Fruit fly (Drosophila melanogaster) ovary, adult (tissue): Measurements from ENCODE around the gene CG15385.

Experiments used
- CG17801 ChIP-seq: fragments of 200-800 bp; optimal IDR thresholded peaks from 2 replicates; lab custom pipeline; 2019; ENCODE audit warnings: missing biosample characterization, mild to moderate bottlenecking, missing genetic modification characterization, moderate library complexity; ENCODE audit not compliant: partially characterized antibody

Gene CG15385

DNA sequence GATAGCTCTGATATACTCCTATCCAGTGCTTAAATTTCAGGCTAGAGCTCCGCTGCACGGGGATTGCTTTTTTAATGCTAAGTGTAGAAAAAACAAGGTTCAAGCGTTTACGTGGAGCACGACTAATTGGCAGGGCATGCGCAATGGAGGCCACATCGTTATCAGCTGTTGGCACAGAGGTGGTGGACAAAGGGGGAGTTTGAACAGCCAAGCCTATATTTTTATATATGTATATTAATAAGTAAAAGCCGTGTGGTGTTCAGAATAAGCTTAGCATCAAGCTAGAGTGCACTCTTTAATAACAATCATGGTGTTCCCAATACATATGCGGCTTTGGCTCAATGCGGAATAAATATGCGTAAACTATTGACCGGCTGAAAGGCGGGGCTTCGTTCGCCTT lies at the start of gene CG15385:
Gene CG15385 (minus strand): TSS at position 94 of the 400 bp plus-strand sequence.
- no peak for TF ChIP-seq CG17801 (GFP tag; lab: Kevin White, UChicago)

DNA sequence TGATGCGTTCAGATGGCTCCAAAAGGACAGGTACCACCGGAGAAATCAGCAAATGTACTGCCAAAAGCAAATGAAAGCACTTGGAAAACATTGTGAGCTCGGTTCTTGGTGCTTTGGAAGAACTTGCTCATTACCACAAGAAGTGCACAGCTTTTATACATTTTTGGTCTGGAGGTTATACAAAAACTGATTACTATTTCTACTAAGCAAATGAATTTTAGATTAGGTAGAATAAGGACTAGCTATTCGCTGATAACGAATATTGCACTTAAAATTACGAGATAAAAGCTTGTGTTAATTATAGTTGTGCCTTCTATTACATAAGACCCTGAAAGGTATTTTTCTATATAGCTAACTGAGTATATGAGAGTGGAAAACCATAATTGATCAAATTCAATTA lies 42.6 kb upstream of the CG15385 start, which contains the start of gene Send1:
Gene Send1 (minus strand): TSS at position 101 of the 400 bp plus-strand sequence.
- no peak for TF ChIP-seq CG17801 (GFP tag; lab: Kevin White, UChicago)

DNA sequence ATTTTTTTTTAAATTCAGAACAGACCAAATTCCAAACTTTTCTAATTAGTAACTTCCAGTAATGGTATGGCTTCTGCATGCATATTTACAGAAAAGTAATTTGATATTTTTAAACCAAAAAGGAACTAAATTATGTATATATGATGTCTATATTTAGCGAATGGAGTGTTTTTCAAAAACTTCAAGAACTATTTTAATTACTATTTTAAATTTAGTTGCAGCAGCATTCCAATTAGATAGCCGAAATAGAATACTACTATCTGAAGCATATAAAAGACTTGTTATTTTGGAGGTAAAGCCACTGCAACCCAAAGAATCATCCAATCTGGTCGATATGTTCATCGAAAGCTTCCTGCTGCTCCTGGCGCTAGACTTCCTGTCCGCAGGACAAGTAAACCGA lies 40.4 kb upstream of the CG15385 start, which contains the start of gene CG17234:
Gene CG17234 (plus strand): TSS at position 301 of the 400 bp plus-strand sequence.
- TF ChIP-seq CG17801 (GFP tag; lab: Kevin White, UChicago) = no peak

DNA sequence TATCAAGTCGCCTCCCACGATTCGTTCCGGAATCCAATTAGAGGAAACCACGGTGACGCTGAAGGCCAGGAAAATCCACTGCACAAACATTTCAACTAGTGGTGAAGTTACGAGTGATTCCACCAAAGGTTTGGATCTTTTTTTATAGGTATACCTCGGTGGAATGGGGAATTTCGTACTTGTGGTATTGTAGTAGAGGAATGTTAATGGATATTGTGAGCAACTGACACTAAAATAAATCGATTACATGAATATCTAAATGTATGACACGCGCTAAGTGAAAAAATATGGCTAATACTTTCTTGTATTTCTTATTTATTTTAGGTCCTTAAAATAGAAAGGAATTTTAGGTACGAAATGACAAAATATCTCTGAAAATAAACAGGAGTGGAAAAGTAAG lies 39.9 kb upstream of the CG15385 start, which contains the start of gene CG17239:
Gene CG17239 (minus strand): TSS at position 101 of the 400 bp plus-strand sequence.
- TF ChIP-seq CG17801 (GFP tag; lab: Kevin White, UChicago) = no peak

DNA sequence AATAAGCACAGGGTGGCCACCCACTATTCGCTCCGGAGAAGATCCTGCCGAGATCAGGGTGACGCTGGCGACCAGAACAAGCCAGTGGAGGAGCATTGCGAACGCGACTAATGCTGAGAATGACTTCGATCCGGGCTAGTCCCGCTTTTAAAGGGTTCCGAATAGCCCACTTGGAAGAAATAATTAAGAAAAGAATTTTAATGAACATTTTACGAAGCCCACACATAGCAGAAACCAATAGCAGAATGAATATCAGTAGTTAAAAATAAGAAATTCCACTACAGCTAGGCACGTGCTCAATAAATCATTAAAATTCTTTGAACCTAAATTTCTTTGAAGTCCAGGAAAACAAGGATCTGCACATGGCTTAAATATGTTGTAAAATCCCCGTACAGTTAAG lies 38.8 kb upstream of the CG15385 start, which contains the start of gene Ser12:
Gene Ser12 (minus strand): TSS at position 101 of the 400 bp plus-strand sequence.
- no peak for TF ChIP-seq CG17801 (GFP tag; lab: Kevin White, UChicago)

DNA sequence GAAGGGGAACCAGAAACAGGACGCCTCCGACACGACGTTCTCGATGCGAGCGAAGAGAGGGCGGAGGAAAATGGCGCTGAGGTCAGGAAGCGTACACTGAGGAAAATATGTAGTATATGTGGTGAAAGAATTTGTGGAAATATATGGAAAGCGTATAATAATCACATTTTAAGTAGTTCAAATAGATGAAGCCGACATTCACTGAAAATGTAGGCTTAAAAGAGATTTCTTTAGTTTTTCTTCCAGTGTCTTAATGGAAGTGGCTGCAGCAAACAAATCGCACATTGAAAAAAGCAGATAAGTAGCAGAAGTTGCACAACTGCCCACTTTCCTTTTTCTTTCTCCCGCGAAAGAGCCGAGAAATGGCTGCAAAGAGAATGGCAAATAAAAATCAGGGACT lies 37.2 kb upstream of the CG15385 start:
- TF ChIP-seq CG17801 (GFP tag; lab: Kevin White, UChicago) = no peak

DNA sequence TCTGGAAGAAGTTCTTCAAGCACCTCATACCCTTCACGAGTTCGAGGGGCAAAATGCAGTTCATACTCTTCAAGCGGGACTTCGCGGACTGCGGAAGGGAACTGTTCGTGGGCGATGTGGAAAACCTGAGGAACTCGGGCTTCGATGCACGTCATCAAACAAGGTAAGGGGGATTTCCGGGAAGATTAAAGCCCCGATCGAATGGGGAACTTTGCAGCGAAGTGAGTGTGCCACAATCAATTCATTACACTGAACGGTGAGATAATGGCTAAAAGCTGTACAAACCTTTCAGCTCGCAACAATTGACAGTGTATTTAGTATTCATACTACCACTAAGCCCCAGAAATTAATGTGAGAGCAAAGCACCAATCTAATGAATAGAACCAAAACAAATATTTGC lies 30.4 kb upstream of the CG15385 start:
- TF ChIP-seq CG17801 (GFP tag; lab: Kevin White, UChicago) = no peak

DNA sequence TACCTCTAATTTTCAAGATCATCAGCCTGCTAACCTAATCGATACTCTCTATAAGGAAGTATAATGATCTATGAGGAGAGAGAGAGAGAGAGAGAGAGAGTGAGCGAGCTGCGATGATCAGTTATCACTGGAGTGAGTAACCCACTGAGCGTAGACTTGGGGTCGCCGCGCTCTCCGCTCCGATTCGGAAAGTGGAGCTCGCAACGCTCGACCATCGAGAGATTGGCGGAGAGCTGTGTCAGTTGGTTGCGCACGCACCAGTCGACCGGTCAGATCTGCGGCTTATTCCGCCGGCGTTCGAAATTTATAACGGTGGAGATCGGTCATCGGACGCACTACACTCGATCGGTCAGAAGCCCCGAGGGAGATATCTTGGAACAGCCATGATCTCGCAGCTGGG lies 29.8 kb upstream of the CG15385 start, which contains the start of gene CG4267:
Gene CG4267 (plus strand): TSS at position 240 of the 400 bp plus-strand sequence.
- peak; percentile 15 for TF ChIP-seq CG17801 (GFP tag; lab: Kevin White, UChicago)

DNA sequence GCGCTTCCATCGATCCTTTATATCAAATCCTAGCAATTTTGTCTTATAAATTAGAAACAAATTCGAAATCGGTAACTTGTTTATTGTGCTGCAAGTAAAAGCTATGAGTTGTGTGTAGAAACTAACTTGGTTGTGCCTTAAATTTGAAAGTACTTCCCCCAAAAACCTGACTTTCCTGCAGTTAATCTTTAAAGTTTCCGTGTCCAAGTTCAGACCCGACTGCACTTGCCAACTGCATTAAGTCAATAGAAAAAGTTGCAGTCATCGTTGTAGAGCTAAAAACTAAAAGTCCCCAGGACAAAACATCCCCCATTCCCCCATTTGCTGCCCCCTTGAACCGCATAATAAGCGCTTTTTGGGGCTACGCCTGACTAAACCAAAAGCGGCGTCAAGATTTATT lies 28.1 kb upstream of the CG15385 start, which contains the start of gene Tengl1:
Gene Tengl1 (minus strand): TSS at position 101 of the 400 bp plus-strand sequence.
- no peak for TF ChIP-seq CG17801 (GFP tag; lab: Kevin White, UChicago)

DNA sequence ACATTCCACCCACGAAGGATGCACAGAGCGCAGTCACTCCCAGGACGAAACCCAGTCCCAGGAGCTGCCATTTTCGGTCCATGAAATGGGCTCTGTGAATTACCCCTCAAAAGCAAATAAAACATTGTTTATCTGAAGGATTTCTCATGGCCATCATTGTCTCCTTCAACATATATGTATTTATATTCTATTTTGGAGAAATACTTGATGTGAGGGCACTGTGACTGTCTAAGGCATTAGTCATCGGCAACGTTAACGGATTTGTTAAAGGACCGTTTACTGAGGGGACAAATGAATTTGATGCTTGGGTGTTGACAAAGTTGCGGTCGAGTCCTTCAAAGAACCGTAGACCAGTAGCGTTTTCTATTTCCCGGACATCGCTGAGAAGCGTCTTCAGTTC lies 26.9 kb upstream of the CG15385 start, which contains the start of gene Tengl2:
Gene Tengl2 (minus strand): TSS at position 101 of the 400 bp plus-strand sequence.
- no peak for TF ChIP-seq CG17801 (GFP tag; lab: Kevin White, UChicago)

DNA sequence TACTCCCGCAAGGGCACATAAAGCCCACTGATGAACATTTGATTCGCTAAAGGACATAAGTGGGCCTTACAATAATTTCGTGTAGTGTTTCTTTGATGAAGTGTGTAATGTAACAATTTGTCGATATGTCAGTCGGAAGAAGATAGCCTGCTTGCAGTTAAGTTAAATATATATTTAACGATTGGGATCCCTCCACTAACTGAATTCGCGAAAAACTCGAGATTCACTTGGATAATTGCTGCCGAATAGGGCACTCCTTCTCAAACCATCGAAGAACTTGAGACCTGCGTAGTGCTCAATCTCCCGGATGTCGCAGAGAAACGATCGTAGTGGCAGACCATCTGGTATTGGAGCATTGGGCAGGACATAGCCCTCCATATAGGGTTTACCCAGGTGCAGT lies 25.8 kb upstream of the CG15385 start, which contains the start of gene Tengl3:
Gene Tengl3 (minus strand): TSS at position 101 of the 400 bp plus-strand sequence.
- TF ChIP-seq CG17801 (GFP tag; lab: Kevin White, UChicago) = no peak

DNA sequence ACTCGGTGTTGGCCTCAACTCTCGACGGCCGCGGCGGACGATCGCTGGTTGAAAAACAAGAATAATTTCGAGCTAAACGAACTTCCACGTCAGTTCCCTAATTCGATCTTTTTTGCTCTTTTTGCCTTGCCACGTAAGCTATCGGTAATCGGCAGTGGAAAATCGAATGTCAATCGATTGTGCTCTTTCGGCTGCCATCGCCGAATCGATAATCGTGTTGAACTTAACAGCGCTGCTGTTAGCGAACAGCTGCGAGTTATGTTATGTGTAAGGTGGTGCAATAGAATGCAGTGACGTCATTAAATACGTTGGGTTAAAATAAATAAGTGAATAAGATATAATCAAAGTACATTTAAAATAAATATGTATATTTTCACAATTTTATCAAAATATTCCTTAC lies 24.4 kb upstream of the CG15385 start, which contains the start of gene Sec24CD:
Gene Sec24CD (minus strand): TSS at position 123 of the 400 bp plus-strand sequence.
- TF ChIP-seq CG17801 (GFP tag; lab: Kevin White, UChicago) = peak; percentile 77

DNA sequence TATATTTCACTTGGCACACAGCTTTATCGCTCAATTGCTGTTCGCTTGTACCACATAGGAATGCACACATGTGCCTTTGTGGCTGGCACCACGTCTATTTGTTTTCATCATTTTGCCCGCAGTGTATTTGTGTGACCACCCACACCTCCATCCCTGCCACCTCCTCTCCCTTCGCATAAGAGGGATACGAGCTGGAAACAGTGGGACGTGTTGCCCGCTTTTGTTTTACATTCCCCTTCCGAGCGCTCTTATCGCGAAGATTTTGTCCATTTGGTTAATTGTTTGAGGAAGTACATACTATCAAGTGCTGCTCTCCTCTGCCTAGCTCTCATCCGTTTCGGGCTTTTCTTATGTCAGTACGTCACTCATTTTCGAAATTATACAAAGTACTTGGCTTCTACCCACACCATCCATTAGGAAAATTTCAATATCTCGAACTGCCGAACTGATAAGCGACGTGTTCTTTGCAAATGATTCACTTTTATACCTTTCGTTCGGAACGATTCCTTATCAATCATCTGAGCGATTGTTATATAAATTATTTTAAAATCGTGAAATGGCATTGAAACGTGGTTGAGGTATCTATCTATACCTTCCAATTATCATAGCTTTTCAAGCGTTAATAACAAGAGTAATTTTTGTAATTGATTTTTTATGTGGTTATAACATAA lies 15.9 kb upstream of the CG15385 start:
- TF ChIP-seq CG17801 (GFP tag; lab: Kevin White, UChicago) = no peak

DNA sequence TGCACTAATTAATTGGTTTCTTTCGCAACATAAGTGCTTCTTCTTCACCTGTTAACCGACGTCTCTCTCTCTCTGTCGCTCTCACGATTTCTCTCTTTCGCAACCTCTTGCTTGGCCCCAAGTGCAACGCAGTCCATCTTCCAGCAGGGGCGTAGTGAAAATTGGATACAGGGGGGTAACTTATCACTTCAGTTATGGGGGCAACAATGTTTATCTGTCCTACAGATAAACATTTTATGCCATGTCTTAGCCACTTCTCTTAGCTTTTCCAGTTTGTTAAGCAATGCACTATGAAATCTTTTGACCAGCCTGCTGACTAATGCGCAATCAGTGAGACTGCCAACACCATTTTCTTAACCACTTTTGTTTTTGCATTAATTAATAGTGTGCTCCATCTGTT lies 14.9 kb upstream of the CG15385 start:
- peak; percentile 35 for TF ChIP-seq CG17801 (GFP tag; lab: Kevin White, UChicago)

DNA sequence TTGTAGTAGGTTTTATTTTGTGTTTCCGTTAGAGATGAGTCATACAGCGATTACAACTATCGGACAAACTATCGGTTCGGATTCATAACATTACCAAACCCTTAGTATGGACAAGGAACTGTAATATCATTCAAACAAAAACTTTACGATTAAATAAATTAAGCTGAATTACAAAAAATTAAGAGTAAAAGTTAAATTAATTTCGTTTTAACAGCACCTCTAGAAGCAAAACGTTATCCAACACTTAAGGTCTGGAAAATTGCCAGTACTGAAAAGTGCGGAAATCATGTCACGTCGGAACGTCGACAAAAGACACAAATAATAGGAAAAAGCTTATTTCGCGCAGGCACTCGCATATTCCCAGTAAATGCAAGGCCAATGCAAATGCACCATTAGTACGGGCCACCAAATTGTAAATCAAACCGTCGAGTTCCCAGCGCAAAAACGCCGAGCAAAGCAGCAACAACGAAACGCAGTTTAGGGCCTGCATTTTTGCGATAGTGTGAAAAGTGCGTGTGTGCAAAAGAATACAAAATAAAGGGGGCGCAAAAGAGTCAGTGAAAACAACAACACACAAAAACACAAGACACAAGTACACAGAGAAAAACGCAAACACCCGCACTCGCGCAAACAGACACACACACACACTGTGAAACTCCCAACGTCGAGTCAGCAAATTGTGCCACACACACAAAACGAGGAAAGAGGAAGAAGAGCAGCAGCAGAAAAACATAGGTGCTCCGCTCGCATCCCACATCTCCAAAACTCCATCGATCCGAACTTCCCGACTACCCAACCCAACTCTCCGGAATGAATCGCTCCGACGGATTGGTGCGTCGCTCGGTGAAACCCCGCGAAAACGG lies 14.1 kb upstream of the CG15385 start, which contains the start of the genes CG15387 and sau:
Gene CG15387 (minus strand): TSS at position 36 of the 863 bp plus-strand sequence.
Gene sau (plus strand): TSS at position 84 of the 863 bp plus-strand sequence.
- peak; percentile 86 for TF ChIP-seq CG17801 (GFP tag; lab: Kevin White, UChicago)
